Worm (Caenorhabditis elegans) whole organism, L2 larva: Measurements from ENCODE around the gene hum-2.
A peak's percentile ranks its signal among the peaks of the same experiment; 100 is the strongest.

ENCODE experiments used
- F13H6.1 ChIP-seq: sonication (generic microtip); optimal IDR thresholded peaks from 2 replicates; lab custom pipeline; 2016; ENCODE audit warnings: missing genetic modification characterization, missing compliant biosample characterization
- Y55F3AM.14 ChIP-seq: fragments of 200-800 bp; sonication (Bioruptor generic); optimal IDR thresholded peaks from 2 replicates; lab custom pipeline; 2018; ENCODE audit warnings: mild to moderate bottlenecking, missing genetic modification characterization, missing compliant biosample characterization
- ama-1 ChIP-seq: fragments of 150-350 bp; optimal IDR thresholded peaks from 2 replicates; lab custom pipeline; 2018; ENCODE audit warnings: inconsistent platforms

ce11 chrV:9424514-9424913, 38.5 kb downstream of the hum-2 start:
- TF ChIP-seq F13H6.1 (tag; lab: Kevin White, UChicago) (peak; percentile 54), ama-1 (no peak), Y55F3AM.14 (GFP tag; lab: Kevin White, UChicago) (no peak)
